Worm (Caenorhabditis elegans): ENCODE data around the gene Y82E9BR.14.

The Y82E9BR.14 gene

DNA sequence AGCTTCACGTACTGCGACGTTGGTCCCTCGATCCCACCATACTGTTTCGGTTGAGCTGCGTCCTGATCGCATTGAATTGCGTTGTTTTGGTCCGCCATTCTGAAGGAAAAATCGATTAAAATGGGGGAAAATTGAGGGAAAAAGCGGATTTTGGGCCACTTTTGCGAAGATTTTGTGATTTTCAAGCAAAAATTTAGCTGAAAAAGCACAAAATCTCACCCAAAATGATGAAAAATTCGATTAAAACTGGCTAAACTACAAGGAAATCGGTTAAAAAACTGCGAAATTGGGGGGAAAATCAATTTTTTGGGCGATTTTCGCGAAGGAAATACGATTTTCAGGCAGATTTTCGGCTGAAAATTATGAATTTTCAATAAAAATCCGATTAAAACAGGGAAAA, 3.2 kb upstream of the Y82E9BR.14 start, which contains the start of gene elc-1:
Gene elc-1 (minus strand): TSS at position 101 of the 400 bp plus-strand sequence.
- TF ChIP-seq sem-2 (GFP tag; optimal IDR thresholded peaks at IDR 0.05) (no peak), flh-1 (GFP tag; optimal IDR thresholded peaks at IDR 0.05) (no peak), M03D4.4 (tag; optimal IDR thresholded peaks at IDR 0.05) (no peak), elt-3 (tag; optimal IDR thresholded peaks at IDR 0.05) (no peak), bed-3 (GFP tag; optimal IDR thresholded peaks at IDR 0.05) (no peak), lin-32 (GFP tag; optimal IDR thresholded peaks at IDR 0.05) (no peak), mab-5 (tag; optimal IDR thresholded peaks at IDR 0.05) (no peak), nhr-12 (tag; optimal IDR thresholded peaks at IDR 0.05) (no peak), zip-8 (tag; optimal IDR thresholded peaks at IDR 0.05) (no peak), blmp-1 (tag; optimal IDR thresholded peaks at IDR 0.05) (no peak), mep-1 (tag; optimal IDR thresholded peaks at IDR 0.05) (no peak), ceh-43 (GFP tag; optimal IDR thresholded peaks at IDR 0.05) (no peak), unc-39 (tag; optimal IDR thresholded peaks at IDR 0.05) (no peak), snpc-4 (tag; optimal IDR thresholded peaks at IDR 0.05) (no peak)

DNA sequence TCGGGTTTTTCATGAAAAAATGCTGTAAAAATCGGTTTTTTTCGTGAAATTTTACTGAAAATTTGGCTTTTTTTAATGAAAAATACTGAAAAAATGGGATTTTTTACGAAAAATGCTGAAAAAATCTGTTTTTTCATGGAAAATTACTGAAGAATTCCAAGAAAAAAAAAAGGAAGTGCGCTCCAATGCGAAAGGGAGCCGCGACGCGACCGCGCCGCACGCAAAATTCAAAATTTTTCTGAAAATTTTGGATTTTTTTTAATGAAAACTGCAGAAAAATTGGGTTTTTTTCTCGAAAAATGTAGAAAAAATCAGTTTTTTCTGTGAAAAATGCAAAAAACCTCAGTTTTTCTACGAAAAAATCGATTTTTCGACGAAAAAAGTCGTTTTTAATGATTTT, 2.7 kb upstream of the Y82E9BR.14 start:
- no peak for TF ChIP-seq mls-2 (tag; optimal IDR thresholded peaks at IDR 0.05)
- TF ChIP-seq ceh-83 (GFP tag; optimal IDR thresholded peaks at IDR 0.05) = no peak
- TF ChIP-seq ztf-11 (tag; optimal IDR thresholded peaks at IDR 0.05) = no peak
- no peak for TF ChIP-seq lin-13 (tag; optimal IDR thresholded peaks at IDR 0.05)
- no peak for TF ChIP-seq hlh-1 (tag; optimal IDR thresholded peaks at IDR 0.05)
- no peak for TF ChIP-seq ces-1 (GFP tag; optimal IDR thresholded peaks at IDR 0.05)

DNA sequence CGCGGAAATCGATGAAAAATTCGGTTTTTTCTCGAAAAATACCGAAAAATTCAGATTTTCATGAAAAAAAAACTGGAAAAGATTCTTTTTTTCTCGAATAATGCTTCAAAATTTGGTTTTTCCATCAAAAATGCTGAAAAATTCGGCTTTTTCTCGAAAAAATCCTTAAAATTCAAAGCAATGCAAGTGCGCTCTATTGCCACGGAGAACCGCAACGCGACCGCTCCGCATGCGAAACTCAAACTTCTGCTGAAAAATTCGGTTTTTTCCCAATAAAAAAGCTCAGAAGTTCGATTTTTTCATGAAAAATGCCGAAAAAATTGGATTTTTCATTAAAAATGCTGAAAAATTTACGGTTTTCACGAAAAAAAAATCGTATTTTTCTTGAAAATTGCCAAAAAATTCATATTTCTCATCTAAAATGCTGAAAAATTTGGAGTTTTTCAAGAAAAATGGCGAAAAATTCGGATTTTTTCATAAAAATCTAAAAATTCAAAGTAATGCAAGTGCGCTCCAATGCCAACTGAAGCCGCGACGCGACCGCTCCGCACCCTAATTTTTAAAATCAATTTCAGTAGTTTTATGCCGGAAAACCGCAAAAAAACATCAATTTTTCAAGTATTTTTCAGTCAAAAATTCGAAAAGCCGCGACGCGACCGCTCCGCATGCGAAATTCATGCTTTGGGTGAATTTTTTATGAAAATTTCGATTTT, 635 bp downstream of the Y82E9BR.14 start:
- TF ChIP-seq lsy-2 (tag; optimal IDR thresholded peaks at IDR 0.05) = no peak

DNA sequence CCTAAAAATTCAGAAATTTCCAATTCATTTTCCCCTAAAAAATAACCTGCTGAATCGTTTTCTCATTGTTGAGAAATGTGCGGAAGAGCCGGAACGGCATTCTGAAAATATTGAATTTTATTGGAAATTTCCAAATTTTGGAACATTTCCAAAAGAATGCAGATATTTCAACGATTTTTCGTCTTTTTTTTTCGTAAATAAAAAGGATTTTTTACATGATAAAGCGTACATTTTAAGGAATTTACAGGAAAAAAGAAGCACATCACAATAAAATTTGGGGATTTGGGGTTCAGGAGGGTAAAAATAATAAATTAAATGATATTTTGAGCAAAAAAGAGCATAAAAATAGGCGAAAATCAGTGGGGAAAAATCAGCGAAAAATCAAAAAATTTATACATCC, 4.8 kb downstream of the Y82E9BR.14 start, which contains the start of gene Y82E9BR.22:
Gene Y82E9BR.22 (minus strand): TSS at position 101 of the 400 bp plus-strand sequence.
- no peak for TF ChIP-seq zip-8 (tag; optimal IDR thresholded peaks at IDR 0.05)
- no peak for TF ChIP-seq ceh-83 (GFP tag; optimal IDR thresholded peaks at IDR 0.05)
- TF ChIP-seq blmp-1 (tag; optimal IDR thresholded peaks at IDR 0.05) = no peak
- TF ChIP-seq tbx-8 (GFP tag; optimal IDR thresholded peaks at IDR 0.05) = no peak
- TF ChIP-seq nhr-76 (tag; optimal IDR thresholded peaks at IDR 0.05) = no peak
- TF ChIP-seq sem-2 (GFP tag; optimal IDR thresholded peaks at IDR 0.05) = no peak
- TF ChIP-seq nhr-2 (tag; optimal IDR thresholded peaks at IDR 0.05) = no peak
- no peak for TF ChIP-seq unc-62 (GFP tag; optimal IDR thresholded peaks at IDR 0.05)
- no peak for TF ChIP-seq mab-5 (tag; optimal IDR thresholded peaks at IDR 0.05)

DNA sequence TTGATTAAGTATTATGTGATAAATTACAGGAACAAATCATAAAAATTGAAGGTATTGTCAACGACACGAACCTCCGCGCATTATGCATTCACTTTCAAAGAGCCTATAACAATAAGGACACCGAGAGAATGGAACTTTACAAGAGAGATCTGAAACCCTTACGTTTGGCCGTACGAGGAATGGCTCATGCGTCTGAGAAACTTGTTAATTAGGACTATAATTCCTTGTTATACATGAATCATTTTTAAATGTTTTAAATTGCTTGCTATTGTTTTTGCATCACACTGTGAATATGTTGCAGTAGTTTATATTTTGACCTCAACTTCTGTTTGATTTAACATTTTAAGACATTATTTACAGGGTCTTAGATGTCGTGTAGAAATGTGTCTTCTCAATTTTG, 10.8 kb downstream of the Y82E9BR.14 start, which contains the start of gene pals-18:
Gene pals-18 (plus strand): TSS at position 301 of the 400 bp plus-strand sequence.
- no peak for TF ChIP-seq ceh-39 (tag; optimal IDR thresholded peaks at IDR 0.05)
- TF ChIP-seq nhr-28 (tag; optimal IDR thresholded peaks at IDR 0.05) = no peak
- no peak for TF ChIP-seq ceh-83 (GFP tag; optimal IDR thresholded peaks at IDR 0.05)
- no peak for TF ChIP-seq zip-8 (tag; optimal IDR thresholded peaks at IDR 0.05)
- no peak for TF ChIP-seq mep-1 (tag; optimal IDR thresholded peaks at IDR 0.05)
- TF ChIP-seq drap-1 (GFP tag; optimal IDR thresholded peaks at IDR 0.05) = no peak
- TF ChIP-seq sem-2 (GFP tag; optimal IDR thresholded peaks at IDR 0.05) = no peak
- TF ChIP-seq hlh-1 (tag; optimal IDR thresholded peaks at IDR 0.05) = no peak
- no peak for TF ChIP-seq unc-62 (GFP tag; optimal IDR thresholded peaks at IDR 0.05)
- no peak for TF ChIP-seq elt-3 (tag; optimal IDR thresholded peaks at IDR 0.05)
- TF ChIP-seq nhr-237 (tag; optimal IDR thresholded peaks at IDR 0.05) = no peak
- TF ChIP-seq bed-3 (GFP tag; optimal IDR thresholded peaks at IDR 0.05) = no peak
- TF ChIP-seq mls-2 (tag; optimal IDR thresholded peaks at IDR 0.05) = no peak
- no peak for TF ChIP-seq nhr-76 (tag; optimal IDR thresholded peaks at IDR 0.05)
- TF ChIP-seq ces-1 (GFP tag; optimal IDR thresholded peaks at IDR 0.05) = no peak
- no peak for TF ChIP-seq nhr-12 (tag; optimal IDR thresholded peaks at IDR 0.05)
- TF ChIP-seq ceh-43 (GFP tag; optimal IDR thresholded peaks at IDR 0.05) = no peak
- TF ChIP-seq tbx-8 (GFP tag; optimal IDR thresholded peaks at IDR 0.05) = no peak
- TF ChIP-seq lsy-2 (tag; optimal IDR thresholded peaks at IDR 0.05) = no peak

DNA sequence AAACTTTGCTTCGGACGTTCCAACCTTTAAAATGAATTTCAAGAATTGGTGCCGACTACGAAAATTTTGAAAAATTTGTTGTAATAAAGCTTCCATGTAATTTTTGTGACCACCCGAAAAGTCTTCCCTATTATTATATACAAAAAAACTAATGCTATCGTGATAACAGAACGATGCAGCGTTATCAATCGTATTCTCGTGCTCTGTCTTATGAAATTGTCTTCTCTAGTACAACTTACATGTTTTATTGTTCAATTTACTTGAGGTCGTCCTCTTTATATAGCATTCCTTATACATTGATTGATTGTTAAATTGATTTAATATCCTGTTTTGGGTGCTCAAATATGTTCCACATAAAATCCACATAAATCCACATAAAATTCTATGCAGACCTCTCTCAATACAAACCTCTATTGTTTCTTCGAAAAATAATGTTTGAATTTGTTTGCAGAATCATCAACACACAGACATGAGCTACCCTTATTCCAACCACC, 12.4 kb downstream of the Y82E9BR.14 start, which contains the start of gene pals-19:
Gene pals-19 (plus strand): TSS at position 444 of the 494 bp plus-strand sequence.
- TF ChIP-seq ham-2 (GFP tag; optimal IDR thresholded peaks at IDR 0.05) (no peak), nhr-237 (tag; optimal IDR thresholded peaks at IDR 0.05) (no peak), hlh-1 (tag; optimal IDR thresholded peaks at IDR 0.05) (no peak), pha-4 (tag; optimal IDR thresholded peaks at IDR 0.05) (no peak), unc-62 (GFP tag; optimal IDR thresholded peaks at IDR 0.05) (no peak), nhr-76 (tag; optimal IDR thresholded peaks at IDR 0.05) (no peak), M03D4.4 (tag; optimal IDR thresholded peaks at IDR 0.05) (no peak), mls-2 (tag; optimal IDR thresholded peaks at IDR 0.05) (no peak), flh-1 (GFP tag; optimal IDR thresholded peaks at IDR 0.05) (no peak), mab-5 (tag; optimal IDR thresholded peaks at IDR 0.05) (no peak), cnd-1 (tag; optimal IDR thresholded peaks at IDR 0.05) (no peak), snpc-4 (tag; optimal IDR thresholded peaks at IDR 0.05) (no peak), nhr-2 (tag; optimal IDR thresholded peaks at IDR 0.05) (no peak)
